Worm (Caenorhabditis elegans): ENCODE results near the gene sdz-27.
A peak's percentile ranks its signal among the peaks of the same experiment; 100 is the strongest.
"Not testable (repeated sequence)": the region's sequence is repeated elsewhere in the genome, so short reads cannot be mapped to it uniquely, and the experiment has no call there.

The sdz-27 gene

ce11 chrIV:11162451-11162850 is 24.4 kb upstream of the sdz-27 start, which contains the start of gene fbxb-9:
fbxb-9 (minus strand) TSS chrIV:11162551.
- TF ChIP-seq W03F9.2 (tag; optimal IDR thresholded peaks at IDR 0.05) (no peak), dao-5 (tag; optimal IDR thresholded peaks at IDR 0.05) (no peak), him-1 (tag; optimal IDR thresholded peaks at IDR 0.05) (no peak)

- TF ChIP-seq dao-5 (tag; optimal IDR thresholded peaks at IDR 0.05) = no peak
- TF ChIP-seq him-1 (tag; optimal IDR thresholded peaks at IDR 0.05) = no peak
- no peak for TF ChIP-seq W03F9.2 (tag; optimal IDR thresholded peaks at IDR 0.05)
Observed at ce11 chrIV:11164831-11165230, 22.0 kb upstream of the sdz-27 start, which contains the start of gene C08F8.6. C08F8.6 (minus strand) TSS chrIV:11164931.

ce11 chrIV:11169652-11170051 is 17.2 kb upstream of the sdz-27 start, which contains the start of gene nhr-67:
nhr-67 (plus strand) TSS chrIV:11169748.
- TF ChIP-seq him-1 (tag; optimal IDR thresholded peaks at IDR 0.05) (no peak), dao-5 (tag; optimal IDR thresholded peaks at IDR 0.05) (no peak), W03F9.2 (tag; optimal IDR thresholded peaks at IDR 0.05) (no peak)

ce11 chrIV:11174772-11175171 is 12.1 kb upstream of the sdz-27 start:
- TF ChIP-seq W03F9.2 (tag; optimal IDR thresholded peaks at IDR 0.05) = no peak
- TF ChIP-seq him-1 (tag; optimal IDR thresholded peaks at IDR 0.05) = no peak
- no peak for TF ChIP-seq dao-5 (tag; optimal IDR thresholded peaks at IDR 0.05)

- TF ChIP-seq dao-5 (tag; optimal IDR thresholded peaks at IDR 0.05) (no peak), W03F9.2 (tag; optimal IDR thresholded peaks at IDR 0.05) (no peak), him-1 (tag; optimal IDR thresholded peaks at IDR 0.05) (no peak)
Observed at ce11 chrIV:11176967-11177366, 9.9 kb upstream of the sdz-27 start, which contains the start of gene rap-3. rap-3 (plus strand) TSS chrIV:11177267.

ce11 chrIV:11178495-11178894 is 8.3 kb upstream of the sdz-27 start, which contains the start of gene C08F8.9:
C08F8.9 (minus strand) TSS chrIV:11178595.
- TF ChIP-seq him-1 (tag; optimal IDR thresholded peaks at IDR 0.05) (no peak), W03F9.2 (tag; optimal IDR thresholded peaks at IDR 0.05) (no peak), dao-5 (tag; optimal IDR thresholded peaks at IDR 0.05) (no peak)

ce11 chrIV:11179123-11179740 is 7.6 kb upstream of the sdz-27 start, which contains the start of gene cpt-2:
cpt-2 (plus strand) TSS chrIV:11179645.
- peak; percentile 25 for TF ChIP-seq him-1 (tag; optimal IDR thresholded peaks at IDR 0.05)
- peak; percentile 77 for TF ChIP-seq W03F9.2 (tag; optimal IDR thresholded peaks at IDR 0.05)

- no peak for TF ChIP-seq him-1 (tag; optimal IDR thresholded peaks at IDR 0.05)
- no peak for TF ChIP-seq W03F9.2 (tag; optimal IDR thresholded peaks at IDR 0.05)
- TF ChIP-seq dao-5 (tag; optimal IDR thresholded peaks at IDR 0.05) = no peak
Observed at ce11 chrIV:11180077-11180476, 6.8 kb upstream of the sdz-27 start.

- TF ChIP-seq dao-5 (tag; optimal IDR thresholded peaks at IDR 0.05) (no peak), him-1 (tag; optimal IDR thresholded peaks at IDR 0.05) (no peak), W03F9.2 (tag; optimal IDR thresholded peaks at IDR 0.05) (no peak)
Observed at ce11 chrIV:11183013-11183412, 3.8 kb upstream of the sdz-27 start, which contains the start of gene prx-14. prx-14 (plus strand) TSS chrIV:11183132.

ce11 chrIV:11183991-11184390 is 2.8 kb upstream of the sdz-27 start, which contains the start of gene nuaf-3:
nuaf-3 (plus strand) TSS chrIV:11184291.
- TF ChIP-seq W03F9.2 (tag; optimal IDR thresholded peaks at IDR 0.05) (no peak), him-1 (tag; optimal IDR thresholded peaks at IDR 0.05) (no peak), dao-5 (tag; optimal IDR thresholded peaks at IDR 0.05) (no peak)

- TF ChIP-seq W03F9.2 (tag; optimal IDR thresholded peaks at IDR 0.05) = no peak
- TF ChIP-seq him-1 (tag; optimal IDR thresholded peaks at IDR 0.05) = no peak
- no peak for TF ChIP-seq dao-5 (tag; optimal IDR thresholded peaks at IDR 0.05)
Observed at ce11 chrIV:11189411-11189810, 2.6 kb downstream of the sdz-27 start, which contains the start of gene fbxb-79. fbxb-79 (minus strand) TSS chrIV:11189511.

- TF ChIP-seq him-1, W03F9.2, dao-5 (tag; optimal IDR thresholded peaks at IDR 0.05): not testable (repeated sequence)
Observed at ce11 chrIV:11198983-11199382, 12.2 kb downstream of the sdz-27 start, which contains the start of gene R07H5.16. R07H5.16 (plus strand) TSS chrIV:11199330.

ce11 chrIV:11202389-11202788 is 15.6 kb downstream of the sdz-27 start, which contains the start of gene R07H5.11:
R07H5.11 (plus strand) TSS chrIV:11202768.
- TF ChIP-seq him-1, dao-5, W03F9.2 (tag; optimal IDR thresholded peaks at IDR 0.05): not testable (repeated sequence)

- no peak for TF ChIP-seq him-1 (tag; optimal IDR thresholded peaks at IDR 0.05)
- no peak for TF ChIP-seq dao-5 (tag; optimal IDR thresholded peaks at IDR 0.05)
- TF ChIP-seq W03F9.2 (tag; optimal IDR thresholded peaks at IDR 0.05) = no peak
Observed at ce11 chrIV:11207186-11207585, 20.4 kb downstream of the sdz-27 start, which contains the start of gene R07H5.9. R07H5.9 (plus strand) TSS chrIV:11207486.

All from whole organism, L4/young adult.